Worm (Caenorhabditis elegans): Measurements from ENCODE around the gene cla-1.

cla-1 gene

DNA sequence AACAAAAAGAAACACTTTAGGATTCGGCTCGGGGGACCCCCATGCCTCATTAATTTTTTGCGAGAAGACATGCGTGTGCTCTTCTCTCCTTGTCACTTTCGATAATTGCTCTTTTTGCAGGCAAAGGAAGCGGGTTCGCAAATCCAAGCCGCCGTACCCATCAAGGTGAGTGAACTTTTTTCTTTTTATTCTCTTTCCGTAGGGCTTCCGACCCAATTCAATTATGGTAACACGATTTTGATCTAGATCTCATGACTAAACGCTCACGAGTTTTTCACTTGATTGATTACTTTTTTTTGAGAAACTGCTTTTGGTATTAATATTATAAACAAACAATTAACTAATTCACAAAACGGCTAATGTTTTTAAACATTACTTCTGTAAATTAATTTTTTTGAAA lies 23.8 kb downstream of the cla-1 start:
- no peak for TF ChIP-seq hmg-1.2 (GFP tag; IDR thresholded peaks at IDR 0.05)
- no peak for TF ChIP-seq B0019.2 (GFP tag; conservative IDR thresholded peaks at IDR 0.05)
- TF ChIP-seq gei-17 (GFP tag; optimal IDR thresholded peaks at IDR 0.05): no peak
- TF ChIP-seq D2030.7 (GFP tag; IDR thresholded peaks at IDR 0.05): no peak
- TF ChIP-seq F33H1.4 (GFP tag; IDR thresholded peaks at IDR 0.05): no peak
- no peak for TF ChIP-seq ztf-18 (tag; optimal IDR thresholded peaks at IDR 0.05)
- no peak for TF ChIP-seq madf-8 (GFP tag; conservative IDR thresholded peaks at IDR 0.05)
- no peak for TF ChIP-seq ama-1 (optimal IDR thresholded peaks at IDR 0.05)
- TF ChIP-seq ama-1 (GFP tag; optimal IDR thresholded peaks at IDR 0.05): no peak
- no peak for TF ChIP-seq C17E4.6 (GFP tag; IDR thresholded peaks at IDR 0.05)
- no peak for TF ChIP-seq madf-10 (tag; optimal IDR thresholded peaks at IDR 0.05)
- no peak for TF ChIP-seq repo-1 (tag; optimal IDR thresholded peaks at IDR 0.05)
- TF ChIP-seq Y95B8A.8 (GFP tag; IDR thresholded peaks at IDR 0.05): no peak
- TF ChIP-seq rpc-1 (optimal IDR thresholded peaks at IDR 0.05): no peak
- no peak for TF ChIP-seq rpc-1 (tag; optimal IDR thresholded peaks at IDR 0.05)
- no peak for TF ChIP-seq lin-54 (GFP tag; optimal IDR thresholded peaks at IDR 0.05)
- no peak for TF ChIP-seq let-526 (GFP tag; IDR thresholded peaks at IDR 0.05)

DNA sequence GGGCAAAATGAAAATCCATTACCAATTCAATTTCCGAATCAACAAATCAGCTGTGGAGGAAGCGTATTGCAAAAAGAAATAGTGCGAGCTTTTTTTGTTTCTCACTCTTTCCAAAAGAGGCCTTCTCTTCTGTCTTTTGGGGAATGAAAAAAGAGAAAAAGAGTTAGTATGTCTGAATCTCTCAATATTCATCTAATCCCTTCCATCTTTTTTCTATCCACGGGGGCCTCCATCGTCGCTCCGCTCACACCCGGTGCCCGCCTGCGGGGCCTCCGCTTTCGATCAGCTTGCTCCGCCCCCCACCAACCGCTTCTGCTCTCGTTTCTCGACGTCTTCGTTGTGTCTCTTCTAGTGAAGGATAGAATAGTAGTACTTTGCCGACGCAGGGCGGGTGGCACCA lies 30.5 kb downstream of the cla-1 start:
- no peak for TF ChIP-seq aptf-2 (GFP tag; conservative IDR thresholded peaks at IDR 0.05)
- no peak for TF ChIP-seq ztf-28 (GFP tag; IDR thresholded peaks at IDR 0.05)
- no peak for TF ChIP-seq sptf-2 (GFP tag; optimal IDR thresholded peaks at IDR 0.05)
- TF ChIP-seq hmg-1.2 (GFP tag; IDR thresholded peaks at IDR 0.05): peak; percentile 35; the same call in 1 of the 2 replicates
- no peak for TF ChIP-seq zim-3 (tag; optimal IDR thresholded peaks at IDR 0.05)
- no peak for TF ChIP-seq tbp1 (GFP tag; optimal IDR thresholded peaks at IDR 0.05)
- TF ChIP-seq K12H6.12 (tag; optimal IDR thresholded peaks at IDR 0.05): peak; percentile 3
- no peak for TF ChIP-seq bed-2 (GFP tag; IDR thresholded peaks at IDR 0.05)
- TF ChIP-seq ets-4 (GFP tag; optimal IDR thresholded peaks at IDR 0.05): no peak
- TF ChIP-seq atf-7 (tag; optimal IDR thresholded peaks at IDR 0.05): no peak
- TF ChIP-seq ceh-79 (tag; optimal IDR thresholded peaks at IDR 0.05): no peak
- no peak for TF ChIP-seq B0336.3 (GFP tag; IDR thresholded peaks at IDR 0.05)
- TF ChIP-seq zfh-2 (GFP tag; conservative IDR thresholded peaks at IDR 0.05): peak; percentile 95
- TF ChIP-seq akir-1 (GFP tag; optimal IDR thresholded peaks at IDR 0.05): no peak
- peak; percentile 24 for TF ChIP-seq ceh-27 (GFP tag; optimal IDR thresholded peaks at IDR 0.05)
- TF ChIP-seq attf-5 (GFP tag; optimal IDR thresholded peaks at IDR 0.05): no peak
- TF ChIP-seq K11D2.4 (GFP tag; IDR thresholded peaks at IDR 0.05): 0 out of 2 replicates have a peak, but pooled peaks have one; percentile 13
- TF ChIP-seq lsy-27 (tag; optimal IDR thresholded peaks at IDR 0.05; ENCODE audit: borderline replicate concordance, insufficient read depth): no peak
- TF ChIP-seq D2030.7 (GFP tag; IDR thresholded peaks at IDR 0.05): no peak
- peak; percentile 33; the same call in 1 of the 2 replicates for TF ChIP-seq mcd-1 (GFP tag; IDR thresholded peaks at IDR 0.05)
- no peak for TF ChIP-seq mxl-1 (tag; optimal IDR thresholded peaks at IDR 0.05)
- no peak for TF ChIP-seq madf-6 (GFP tag; IDR thresholded peaks at IDR 0.05)
- TF ChIP-seq nhr-179 (tag; optimal IDR thresholded peaks at IDR 0.05): no peak
- peak; percentile 76; the same call in 1 of the 2 replicates for TF ChIP-seq egrh-3 (GFP tag; IDR thresholded peaks at IDR 0.05)
- TF ChIP-seq nhr-80 (tag; optimal IDR thresholded peaks at IDR 0.05): no peak

DNA sequence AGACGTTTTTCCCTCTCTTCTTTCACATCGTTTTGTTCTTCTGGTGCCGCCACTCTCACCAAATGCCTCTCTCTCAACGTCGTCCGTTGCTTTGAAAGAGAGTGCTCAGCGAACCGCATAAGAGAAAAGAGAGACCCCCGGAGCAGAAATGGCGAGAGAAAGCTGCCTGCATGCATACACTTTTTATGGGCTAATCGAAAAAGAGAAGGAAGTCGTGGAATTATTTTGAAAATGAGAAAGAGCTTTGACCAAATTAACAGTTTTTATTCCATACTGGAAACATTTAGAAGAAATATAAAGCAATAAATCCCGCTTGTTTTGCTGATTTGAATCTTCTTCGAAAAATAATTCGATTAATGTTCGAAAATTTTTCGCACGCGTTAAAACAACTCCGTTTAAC lies 31.7 kb downstream of the cla-1 start:
- TF ChIP-seq nfya-2 (GFP tag; IDR thresholded peaks at IDR 0.05): no peak
- TF ChIP-seq efl-1 (GFP tag; optimal IDR thresholded peaks at IDR 0.05): no peak
- no peak for TF ChIP-seq ceh-79 (tag; optimal IDR thresholded peaks at IDR 0.05)
- no peak for TF ChIP-seq bed-1 (GFP tag; IDR thresholded peaks at IDR 0.05)
- TF ChIP-seq F39B2.1 (GFP tag; IDR thresholded peaks at IDR 0.05): no peak
- no peak for TF ChIP-seq pbrm-1 (GFP tag; IDR thresholded peaks at IDR 0.05)
- TF ChIP-seq ama-1 (optimal IDR thresholded peaks at IDR 0.05): no peak
- TF ChIP-seq ama-1 (GFP tag; optimal IDR thresholded peaks at IDR 0.05): no peak
- TF ChIP-seq sdz-38 (tag; optimal IDR thresholded peaks at IDR 0.05): no peak
- no peak for TF ChIP-seq lsy-27 (tag; optimal IDR thresholded peaks at IDR 0.05; ENCODE audit: borderline replicate concordance, insufficient read depth)
- no peak for TF ChIP-seq madf-3 (GFP tag; IDR thresholded peaks at IDR 0.05)
- no peak for TF ChIP-seq sptf-2 (GFP tag; optimal IDR thresholded peaks at IDR 0.05)
- no peak for TF ChIP-seq Y67H2A.10 (GFP tag; conservative IDR thresholded peaks at IDR 0.05)
- TF ChIP-seq nhr-80 (tag; optimal IDR thresholded peaks at IDR 0.05): no peak
- no peak for TF ChIP-seq atf-7 (tag; optimal IDR thresholded peaks at IDR 0.05)
- TF ChIP-seq cebp-2 (GFP tag; IDR thresholded peaks at IDR 0.05): no peak

Data from whole organism, young adult.